Worm (Caenorhabditis elegans) whole organism, midembryonic: ENCODE results near the gene T04B2.7.
"Not testable (repeated sequence)": the region's sequence is repeated elsewhere in the genome, so short reads cannot be mapped to it uniquely, and the experiment has no call there.

Experiments
- T22C8.4 ChIP-seq: fragments of 200-800 bp; sonication (Bioruptor generic); IDR thresholded peaks from 2 replicates; pipeline ENCODE4 v1.3.6; 2022; ENCODE audit warnings: missing genetic modification characterization, missing compliant biosample characterization
- cog-1 ChIP-seq: sonication (generic microtip); optimal IDR thresholded peaks from 2 replicates; lab custom pipeline; 2016; ENCODE audit warnings: missing genetic modification characterization, missing compliant biosample characterization
- flt-1 ChIP-seq: fragments of 200-800 bp; sonication (Bioruptor generic); IDR thresholded peaks from 2 replicates; pipeline ENCODE4 v1.3.6; 2022; ENCODE audit warnings: missing genetic modification characterization, missing compliant biosample characterization
- klf-2 ChIP-seq: fragments of 200-800 bp; sonication (Bioruptor generic); conservative IDR thresholded peaks from 2 replicates; pipeline ENCODE4 v1.3.6; 2022; ENCODE audit warnings: missing genetic modification reagents, missing genetic modification characterization, missing compliant biosample characterization
- med-1 ChIP-seq: sonication (generic microtip); optimal IDR thresholded peaks from 2 replicates; lab custom pipeline; 2017; ENCODE audit warnings: missing genetic modification characterization, mild to moderate bottlenecking, missing compliant biosample characterization, antibody characterized with exemption, missing genetic modification reagents; ENCODE audit not compliant: insufficient read depth
- ref-1 ChIP-seq: fragments of 200-800 bp; sonication (Bioruptor generic); conservative IDR thresholded peaks from 2 replicates; pipeline ENCODE4 v1.3.6; 2022; ENCODE audit warnings: missing genetic modification reagents, missing genetic modification characterization, missing compliant biosample characterization
- tab-1 ChIP-seq: fragments of 200-800 bp; sonication (Bioruptor generic); IDR thresholded peaks from 2 replicates; pipeline ENCODE4 v1.3.6; 2022; ENCODE audit warnings: missing genetic modification characterization, missing compliant biosample characterization
- ztf-23 ChIP-seq: fragments of 200-800 bp; sonication (Bioruptor generic); IDR thresholded peaks from 2 replicates; pipeline ENCODE4 v1.3.6; 2022; ENCODE audit warnings: missing genetic modification reagents, missing genetic modification characterization, missing compliant biosample characterization
- ztf-29 ChIP-seq: fragments of 200-800 bp; sonication (Bioruptor generic); IDR thresholded peaks from 2 replicates; pipeline ENCODE4 v1.3.6; 2022; ENCODE audit warnings: missing genetic modification reagents, missing genetic modification characterization, missing compliant biosample characterization

T04B2.7 gene

ce11 chrIV:10053550-10053949 lies 2.5 kb downstream of the T04B2.7 start, which contains the start of gene srv-12:
Gene srv-12, minus strand, starts transcription at chrIV:10053650.
- no peak for TF ChIP-seq ztf-29 (GFP tag; lab: Robert Waterston, UW)
- TF ChIP-seq klf-2: no peak
- no peak for TF ChIP-seq tab-1
- no peak for TF ChIP-seq ztf-23 (GFP tag; lab: Robert Waterston, UW)
- TF ChIP-seq ref-1 (GFP tag; lab: Robert Waterston, UW): no peak
- TF ChIP-seq cog-1 (tag; lab: Kevin White, UChicago): no peak
- TF ChIP-seq med-1: no peak
- TF ChIP-seq T22C8.4: no peak
- TF ChIP-seq flt-1: no peak

- TF ChIP-seq ztf-23 (GFP tag; lab: Robert Waterston, UW) (no peak), ztf-29 (GFP tag; lab: Robert Waterston, UW) (no peak), T22C8.4 (no peak), cog-1 (tag; lab: Kevin White, UChicago) (no peak), tab-1 (no peak), ref-1 (GFP tag; lab: Robert Waterston, UW) (no peak), klf-2 (no peak), med-1 (no peak), flt-1 (no peak)
Observed at ce11 chrIV:10051088-10051487, 5.0 kb downstream of the T04B2.7 start, which contains the start of gene T04B2.8. Gene T04B2.8, minus strand, starts transcription at chrIV:10051188.

DNA sequence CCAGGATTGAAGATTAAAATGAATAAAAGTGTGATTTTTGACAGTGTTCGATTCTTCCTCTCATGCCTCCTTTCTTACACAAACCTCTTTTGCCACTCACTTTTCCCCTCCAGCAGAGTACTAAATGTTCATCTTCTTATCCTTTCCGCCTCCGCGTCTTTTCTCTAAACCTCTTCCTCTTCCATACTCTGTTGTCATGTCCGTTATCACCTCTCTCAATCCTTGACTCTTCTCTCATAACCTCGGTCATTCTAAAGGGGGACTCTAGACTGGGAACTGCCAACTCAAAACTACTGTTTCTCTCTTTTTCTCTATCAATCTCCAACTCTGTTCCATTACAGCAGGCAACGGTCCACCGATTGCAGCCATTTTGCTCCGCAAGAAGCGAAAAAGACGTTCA lies 7.8 kb downstream of the T04B2.7 start:
- no peak for TF ChIP-seq ztf-23 (GFP tag; lab: Robert Waterston, UW)
- no peak for TF ChIP-seq flt-1
- no peak for TF ChIP-seq klf-2
- TF ChIP-seq cog-1 (tag; lab: Kevin White, UChicago): no peak
- no peak for TF ChIP-seq med-1
- no peak for TF ChIP-seq tab-1
- no peak for TF ChIP-seq T22C8.4
- TF ChIP-seq ref-1 (GFP tag; lab: Robert Waterston, UW): no peak
- TF ChIP-seq ztf-29 (GFP tag; lab: Robert Waterston, UW): no peak

- TF ChIP-seq ref-1 (GFP tag; lab: Robert Waterston, UW): no peak
- TF ChIP-seq T22C8.4: no peak
- no peak for TF ChIP-seq flt-1
- no peak for TF ChIP-seq med-1
- TF ChIP-seq klf-2: no peak
- no peak for TF ChIP-seq ztf-23 (GFP tag; lab: Robert Waterston, UW)
Observed at ce11 chrIV:10047108-10047507, 8.9 kb downstream of the T04B2.7 start, which contains the start of gene T04B2.3. Gene T04B2.3, plus strand, starts transcription at chrIV:10047408.

DNA sequence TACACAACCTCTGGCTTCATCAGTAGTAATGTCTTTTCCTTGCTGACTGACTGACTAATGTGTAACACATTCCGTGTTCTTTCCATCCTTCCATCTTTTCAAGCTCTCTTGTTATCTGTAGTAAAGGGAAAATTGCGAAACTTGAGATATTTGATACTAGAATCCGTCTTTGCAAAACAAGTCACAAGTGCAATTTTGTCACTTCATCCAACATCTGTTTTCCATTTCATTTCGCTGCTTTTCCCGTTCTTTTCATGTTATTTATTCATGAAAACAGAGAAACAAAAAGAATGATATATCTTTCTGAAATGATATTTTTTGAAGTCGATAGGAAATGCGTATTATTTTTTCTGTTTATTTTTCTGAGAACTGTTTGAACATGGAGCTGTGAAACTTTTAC lies 10.0 kb downstream of the T04B2.7 start:
- TF ChIP-seq ref-1 (GFP tag; lab: Robert Waterston, UW): no peak
- TF ChIP-seq ztf-29 (GFP tag; lab: Robert Waterston, UW): no peak
- no peak for TF ChIP-seq med-1
- no peak for TF ChIP-seq tab-1
- TF ChIP-seq klf-2: no peak
- TF ChIP-seq ztf-23 (GFP tag; lab: Robert Waterston, UW): no peak
- no peak for TF ChIP-seq T22C8.4
- TF ChIP-seq cog-1 (tag; lab: Kevin White, UChicago): no peak

- TF ChIP-seq med-1 (no peak), flt-1 (no peak), cog-1 (tag; lab: Kevin White, UChicago) (no peak), tab-1 (no peak), ztf-23 (GFP tag; lab: Robert Waterston, UW) (no peak), ztf-29 (GFP tag; lab: Robert Waterston, UW) (no peak), T22C8.4 (no peak), ref-1 (GFP tag; lab: Robert Waterston, UW) (no peak), klf-2 (no peak)
Observed at ce11 chrIV:10042881-10043280, 13.2 kb downstream of the T04B2.7 start, which contains the start of gene frk-1. Gene frk-1, plus strand, starts transcription at chrIV:10043181.

ce11 chrIV:10040803-10041202 lies 15.2 kb downstream of the T04B2.7 start, which contains the start of gene dhs-31:
Gene dhs-31, minus strand, starts transcription at chrIV:10040903.
- TF ChIP-seq med-1 (no peak), ref-1 (GFP tag; lab: Robert Waterston, UW) (no peak), ztf-23 (GFP tag; lab: Robert Waterston, UW) (no peak), klf-2 (no peak)

DNA sequence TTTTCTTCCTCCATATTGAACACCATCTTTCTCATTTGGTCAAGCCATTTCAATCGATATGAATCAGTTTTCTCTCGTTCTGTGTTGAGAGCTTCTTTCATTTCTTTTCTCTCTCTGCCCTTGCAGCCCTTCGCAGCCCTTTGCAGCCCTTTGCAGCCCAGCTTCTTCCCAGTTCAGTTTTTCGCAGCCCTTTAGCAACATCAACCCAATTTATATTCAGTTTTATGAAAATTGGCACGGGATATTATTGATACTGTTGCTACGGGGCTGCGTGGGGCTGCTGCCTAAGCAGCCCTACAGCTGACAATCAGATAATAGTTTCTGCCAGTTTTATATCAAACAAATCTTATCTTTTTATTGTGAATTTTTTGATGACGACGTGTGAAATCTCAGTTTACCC lies 19.1 kb downstream of the T04B2.7 start, which contains the start of gene F44D12.10:
Gene F44D12.10 (minus strand): TSS at position 101 of the 400 bp plus-strand sequence.
- TF ChIP-seq ref-1 (GFP tag; lab: Robert Waterston, UW): no peak

DNA sequence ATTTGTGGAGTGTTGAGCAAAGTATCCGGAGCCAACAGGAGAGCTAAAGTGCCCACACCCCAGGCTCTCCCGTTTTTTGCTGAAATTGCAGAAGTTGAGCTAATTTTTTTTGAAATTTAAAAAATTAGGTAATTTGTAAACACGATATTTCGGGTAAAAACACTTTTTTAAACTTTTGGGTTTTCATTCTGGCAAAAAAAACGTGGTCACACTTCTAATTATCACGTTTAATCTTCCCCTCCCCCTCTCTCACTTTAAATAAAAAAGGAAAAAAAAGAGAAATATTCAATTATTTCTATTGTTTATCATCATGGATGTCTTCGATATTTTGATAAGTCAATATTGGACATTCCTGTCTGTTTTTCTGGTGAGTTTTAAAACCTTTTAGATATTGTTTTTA lies 23.0 kb downstream of the T04B2.7 start, which contains the start of gene F44D12.6:
Gene F44D12.6 (plus strand): TSS at position 301 of the 400 bp plus-strand sequence.
- no peak for TF ChIP-seq flt-1
- TF ChIP-seq T22C8.4: no peak
- TF ChIP-seq ztf-29 (GFP tag; lab: Robert Waterston, UW): no peak
- TF ChIP-seq klf-2: no peak
- no peak for TF ChIP-seq ztf-23 (GFP tag; lab: Robert Waterston, UW)
- TF ChIP-seq ref-1 (GFP tag; lab: Robert Waterston, UW): no peak
- no peak for TF ChIP-seq med-1
- TF ChIP-seq cog-1 (tag; lab: Kevin White, UChicago): no peak
- no peak for TF ChIP-seq tab-1

- not testable (repeated sequence) for TF ChIP-seq med-1; T22C8.4; cog-1 (tag; lab: Kevin White, UChicago)
Observed at ce11 chrIV:10028779-10029178, 27.3 kb downstream of the T04B2.7 start, which contains the start of the genes F44D12.16 and msd-2. Gene F44D12.16, plus strand, starts transcription at chrIV:10029079. Gene msd-2, plus strand, starts transcription at chrIV:10029083.

DNA sequence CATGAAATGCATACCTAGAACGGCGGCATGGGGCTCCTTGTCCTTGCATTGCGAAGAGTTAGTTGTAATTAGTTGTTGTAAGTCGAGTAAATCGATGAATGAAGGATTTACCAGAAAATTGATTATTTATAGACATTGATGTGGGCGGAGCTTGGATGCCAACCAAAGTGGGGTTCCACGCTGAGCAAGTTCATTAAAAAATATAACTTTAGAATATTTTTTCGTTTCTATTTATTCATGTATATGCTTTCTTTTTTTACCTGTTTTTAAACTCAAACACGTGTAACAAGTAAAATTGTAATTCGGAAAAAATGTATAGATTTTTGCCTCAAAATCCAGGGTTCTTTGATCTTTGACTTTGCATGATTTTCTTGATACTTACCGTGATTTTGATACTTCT lies 28.5 kb downstream of the T04B2.7 start, which contains the start of gene gipc-2:
Gene gipc-2 (minus strand): TSS at position 101 of the 400 bp plus-strand sequence.
- TF ChIP-seq ztf-23 (GFP tag; lab: Robert Waterston, UW) (no peak), T22C8.4 (no peak), med-1 (no peak), ref-1 (GFP tag; lab: Robert Waterston, UW) (no peak), ztf-29 (GFP tag; lab: Robert Waterston, UW) (no peak), flt-1 (no peak), klf-2 (no peak), tab-1 (no peak), cog-1 (tag; lab: Kevin White, UChicago) (no peak)
